Worm (Caenorhabditis elegans) whole organism, L3 larva: ENCODE measurements around the gene cyp-33C1.

Experiments used
- R02D3.7 ChIP-seq: fragments of 150-350 bp; optimal IDR thresholded peaks from 2 replicates; lab custom pipeline; 2014; ENCODE audit warnings: missing biosample characterization, missing genetic modification characterization
- ZK546.5 ChIP-seq: sonication (generic microtip); optimal IDR thresholded peaks from 2 replicates; lab custom pipeline; 2017; ENCODE audit warnings: missing biosample characterization, missing genetic modification characterization
- aly-2 ChIP-seq: fragments of 150-350 bp; optimal IDR thresholded peaks from 2 replicates; lab custom pipeline; 2014; ENCODE audit warnings: missing biosample characterization, missing genetic modification characterization
- ama-1 ChIP-seq: fragments of 150-350 bp; optimal IDR thresholded peaks from 2 replicates; lab custom pipeline; 2018
- ceh-16 ChIP-seq: sonication (generic microtip); optimal IDR thresholded peaks from 2 replicates; lab custom pipeline; 2017; ENCODE audit warnings: missing biosample characterization, missing genetic modification characterization
- ceh-9 ChIP-seq: sonication (generic microtip); optimal IDR thresholded peaks from 2 replicates; lab custom pipeline; 2018; ENCODE audit warnings: missing biosample characterization, missing genetic modification characterization
- daf-12 ChIP-seq: fragments of 150-350 bp; optimal IDR thresholded peaks from 2 replicates; lab custom pipeline; 2014; ENCODE audit warnings: missing biosample characterization, missing genetic modification reagents, missing genetic modification characterization
- egl-27 ChIP-seq: sonication (generic microtip); optimal IDR thresholded peaks from 4 replicates; lab custom pipeline; 2017; ENCODE audit warnings: missing biosample characterization, missing genetic modification reagents, missing genetic modification characterization
- egl-5 ChIP-seq: fragments of 150-350 bp; optimal IDR thresholded peaks from 2 replicates; lab custom pipeline; 2017; ENCODE audit warnings: missing biosample characterization, missing genetic modification reagents, missing genetic modification characterization, inconsistent platforms
- elt-1 ChIP-seq: fragments of 150-350 bp; optimal IDR thresholded peaks from 2 replicates; lab custom pipeline; 2014; ENCODE audit warnings: missing biosample characterization, missing genetic modification characterization
- elt-2 ChIP-seq: sonication (generic microtip); optimal IDR thresholded peaks from 2 replicates; lab custom pipeline; 2016; ENCODE audit warnings: missing genetic modification reagents, mild to moderate bottlenecking, missing genetic modification characterization, missing compliant biosample characterization
- elt-3 ChIP-seq, 3 experiments: fragments of 150-350 bp in 1 of 3; sonication (generic microtip) in 2 of 3; optimal IDR thresholded peaks; 2 replicates in 2 of 3; 4 replicates in 1 of 3; lab custom pipeline; 2014 to 2017; ENCODE audit warnings: missing biosample characterization in 3 of 3, missing genetic modification characterization in 3 of 3
- fos-1 ChIP-seq: fragments of 150-350 bp; optimal IDR thresholded peaks from 2 replicates; lab custom pipeline; 2014; ENCODE audit warnings: missing biosample characterization, missing genetic modification characterization
- hmg-11 ChIP-seq: sonication (generic microtip); optimal IDR thresholded peaks from 2 replicates; lab custom pipeline; 2016; ENCODE audit warnings: missing genetic modification characterization, missing compliant biosample characterization
- jun-1 ChIP-seq: fragments of 150-350 bp; optimal IDR thresholded peaks from 2 replicates; lab custom pipeline; 2014; ENCODE audit warnings: missing biosample characterization, missing genetic modification reagents, missing genetic modification characterization
- lin-15B ChIP-seq: fragments of 150-350 bp; optimal IDR thresholded peaks from 2 replicates; lab custom pipeline; 2014; ENCODE audit warnings: missing biosample characterization, missing genetic modification characterization
- lin-39 ChIP-seq: fragments of 150-350 bp; optimal IDR thresholded peaks from 2 replicates; lab custom pipeline; 2018; ENCODE audit warnings: missing biosample characterization, missing genetic modification reagents, missing genetic modification characterization
- lsy-12 ChIP-seq: sonication (generic microtip); optimal IDR thresholded peaks from 2 replicates; lab custom pipeline; 2016; ENCODE audit warnings: mild to moderate bottlenecking, missing genetic modification characterization, missing compliant biosample characterization
- nhr-11 ChIP-seq: fragments of 150-350 bp; optimal IDR thresholded peaks from 2 replicates; lab custom pipeline; 2014; ENCODE audit warnings: missing biosample characterization, missing genetic modification characterization
- nhr-12 ChIP-seq: fragments of 150-350 bp; optimal IDR thresholded peaks from 2 replicates; lab custom pipeline; 2014; ENCODE audit warnings: missing biosample characterization, missing genetic modification characterization
- nhr-23 ChIP-seq: fragments of 150-350 bp; optimal IDR thresholded peaks from 2 replicates; lab custom pipeline; 2014; ENCODE audit warnings: missing biosample characterization, missing genetic modification reagents, missing genetic modification characterization
- nhr-237 ChIP-seq: fragments of 150-350 bp; optimal IDR thresholded peaks from 2 replicates; lab custom pipeline; 2014; ENCODE audit warnings: missing biosample characterization, missing genetic modification characterization
- nhr-28 ChIP-seq: fragments of 150-350 bp; optimal IDR thresholded peaks from 2 replicates; lab custom pipeline; 2014; ENCODE audit warnings: missing biosample characterization, missing genetic modification characterization
- nhr-67 ChIP-seq: fragments of 150-350 bp; optimal IDR thresholded peaks from 2 replicates; lab custom pipeline; 2014; ENCODE audit warnings: missing biosample characterization, missing genetic modification characterization
- nhr-76 ChIP-seq: fragments of 150-350 bp; sonication (generic microtip); optimal IDR thresholded peaks from 5 replicates; lab custom pipeline; 2014; ENCODE audit warnings: missing biosample characterization, missing genetic modification characterization
- pha-4 ChIP-seq: fragments of 150-350 bp; optimal IDR thresholded peaks from 2 replicates; lab custom pipeline; 2014; ENCODE audit warnings: missing biosample characterization, missing genetic modification reagents, missing genetic modification characterization
- pqm-1 ChIP-seq: fragments of 150-350 bp; optimal IDR thresholded peaks from 2 replicates; lab custom pipeline; 2017; ENCODE audit warnings: missing biosample characterization, missing genetic modification characterization, inconsistent platforms
- sea-2 ChIP-seq: fragments of 150-350 bp; sonication (generic microtip); optimal IDR thresholded peaks from 4 replicates; lab custom pipeline; 2014; ENCODE audit warnings: missing biosample characterization, missing genetic modification reagents, missing genetic modification characterization
- skn-1 ChIP-seq: fragments of 150-350 bp; optimal IDR thresholded peaks from 2 replicates; lab custom pipeline; 2014; ENCODE audit warnings: missing biosample characterization, missing genetic modification characterization
- snpc-4 ChIP-seq: fragments of 150-350 bp; optimal IDR thresholded peaks from 2 replicates; lab custom pipeline; 2014; ENCODE audit warnings: missing biosample characterization, missing genetic modification characterization
- tbx-2 ChIP-seq: sonication (generic microtip); optimal IDR thresholded peaks from 2 replicates; lab custom pipeline; 2016; ENCODE audit warnings: mild to moderate bottlenecking, missing genetic modification characterization, missing compliant biosample characterization
- unc-39 ChIP-seq: sonication (generic microtip); optimal IDR thresholded peaks from 4 replicates; lab custom pipeline; 2017; ENCODE audit warnings: missing biosample characterization, missing genetic modification characterization
- zag-1 ChIP-seq: fragments of 150-350 bp; optimal IDR thresholded peaks from 2 replicates; lab custom pipeline; 2014; ENCODE audit warnings: missing biosample characterization, missing genetic modification characterization
- ztf-11 ChIP-seq: fragments of 150-350 bp; optimal IDR thresholded peaks from 2 replicates; lab custom pipeline; 2014; ENCODE audit warnings: missing biosample characterization, missing genetic modification characterization

Gene cyp-33C1

ce11 chrV:2221764-2222163 lies 42.5 kb downstream of the cyp-33C1 start, which contains the start of gene nhr-128:
nhr-128 (plus strand) TSS chrV:2222064.
- TF ChIP-seq tbx-2 (no peak), lin-15B (tag; lab: Kevin White, UChicago) (no peak), elt-2 (tag; lab: Kevin White, UChicago) (no peak), aly-2 (tag; lab: Kevin White, UChicago) (no peak), egl-5 (tag; lab: Kevin White, UChicago) (no peak)

ce11 chrV:2225130-2225529 lies 45.8 kb downstream of the cyp-33C1 start, which contains the start of gene nhr-103:
nhr-103 (plus strand) TSS chrV:2225430.
- TF ChIP-seq egl-5 (tag; lab: Kevin White, UChicago) (no peak), nhr-11 (tag; lab: Kevin White, UChicago) (no peak), jun-1 (tag; lab: Kevin White, UChicago) (no peak), tbx-2 (no peak), nhr-237 (tag; lab: Kevin White, UChicago) (no peak), nhr-76 (tag; lab: Kevin White, UChicago) (no peak), unc-39 (no peak), ceh-9 (no peak), lin-15B (tag; lab: Kevin White, UChicago) (no peak), nhr-28 (tag; lab: Kevin White, UChicago) (no peak), ama-1 (no peak), zag-1 (tag; lab: Kevin White, UChicago) (no peak), skn-1 (tag; lab: Kevin White, UChicago) (no peak), pqm-1 (tag; lab: Kevin White, UChicago) (no peak), pha-4 (no peak), nhr-67 (no peak), elt-3 (tag; optimal IDR thresholded peaks at IDR 0.05; lab: Kevin White, UChicago) (no peak), snpc-4 (tag; lab: Kevin White, UChicago) (no peak), fos-1 (tag; lab: Kevin White, UChicago) (no peak)

- no peak for TF ChIP-seq nhr-12
- TF ChIP-seq elt-1 (tag; lab: Kevin White, UChicago) = no peak
- no peak for TF ChIP-seq lsy-12 (tag; lab: Kevin White, UChicago)
- no peak for TF ChIP-seq sea-2 (GFP tag; lab: Kevin White, UChicago)
- no peak for TF ChIP-seq daf-12 (tag; lab: Kevin White, UChicago)
- TF ChIP-seq ZK546.5 (tag; lab: Kevin White, UChicago) = no peak
- no peak for TF ChIP-seq skn-1 (tag; lab: Kevin White, UChicago)
- TF ChIP-seq egl-27 = no peak
- no peak for TF ChIP-seq nhr-237 (tag; lab: Kevin White, UChicago)
- TF ChIP-seq ceh-16 (tag; lab: Kevin White, UChicago) = no peak
- TF ChIP-seq, all 47 proteins: peak for 0
Measured at ce11 chrV:2226903-2227302, 47.6 kb downstream of the cyp-33C1 start, which contains the start of gene nhr-18. nhr-18 (plus strand) TSS chrV:2227203.

ce11 chrV:2228781-2229180 lies 49.5 kb downstream of the cyp-33C1 start, which contains the start of gene nhr-126:
nhr-126 (plus strand) TSS chrV:2229081.
- TF ChIP-seq elt-2 (tag; lab: Kevin White, UChicago) = no peak
- TF ChIP-seq hmg-11 (tag; lab: Kevin White, UChicago) = no peak
- TF ChIP-seq elt-1 (tag; lab: Kevin White, UChicago) = no peak
- TF ChIP-seq nhr-11 (tag; lab: Kevin White, UChicago) = no peak
- no peak for TF ChIP-seq lin-39 (tag; lab: Kevin White, UChicago)
- TF ChIP-seq sea-2 (GFP tag; lab: Kevin White, UChicago) = no peak
- no peak for TF ChIP-seq snpc-4 (tag; lab: Kevin White, UChicago)
- TF ChIP-seq lsy-12 (tag; lab: Kevin White, UChicago) = no peak
- no peak for TF ChIP-seq skn-1 (tag; lab: Kevin White, UChicago)
- no peak for TF ChIP-seq nhr-28 (tag; lab: Kevin White, UChicago)
- TF ChIP-seq nhr-67 = no peak
- TF ChIP-seq egl-5 (tag; lab: Kevin White, UChicago) = no peak
- TF ChIP-seq ztf-11 (tag; lab: Kevin White, UChicago) = no peak
- no peak for TF ChIP-seq tbx-2
- no peak for TF ChIP-seq jun-1 (tag; lab: Kevin White, UChicago)
- no peak for TF ChIP-seq nhr-23 (tag; lab: Kevin White, UChicago)
- TF ChIP-seq, all 47 proteins: peak for 0

- peak; percentile 53 for TF ChIP-seq elt-2 (tag; lab: Kevin White, UChicago)
- TF ChIP-seq pha-4 = peak; percentile 63
- TF ChIP-seq snpc-4 (tag; lab: Kevin White, UChicago) = peak; percentile 34
- no peak for TF ChIP-seq R02D3.7 (tag; lab: Kevin White, UChicago)
Measured at ce11 chrV:2230912-2231311, 51.6 kb downstream of the cyp-33C1 start, which contains the start of gene nhr-134. nhr-134 (plus strand) TSS chrV:2231223.
